Fruit fly (Drosophila melanogaster) whole organism, wandering third instar larva: Measurements from ENCODE around the gene Art2.

Experiments used
- CrebA ChIP-seq: fragments of 200-800 bp; sonication (Bioruptor generic); optimal IDR thresholded peaks from 2 replicates; lab custom pipeline; 2016; ENCODE audit warnings: missing biosample characterization, mild to moderate bottlenecking, missing genetic modification characterization, borderline replicate concordance
- Dif ChIP-seq: fragments of 200-275, 200-300 bp; sonication (Bioruptor generic); optimal IDR thresholded peaks from 2 replicates; lab custom pipeline; 2018; ENCODE audit warnings: missing biosample characterization, missing genetic modification characterization; ENCODE audit not compliant: partially characterized antibody
- GATAd ChIP-seq: sonication (Bioruptor generic); optimal IDR thresholded peaks from 2 replicates; lab custom pipeline; 2016; ENCODE audit warnings: missing biosample characterization, missing genetic modification characterization
- HLH106 ChIP-seq: fragments of 200-800 bp; optimal IDR thresholded peaks from 3 replicates; lab custom pipeline; 2019; ENCODE audit warnings: missing biosample characterization, mild to moderate bottlenecking, missing genetic modification characterization, moderate library complexity
- Hnf4 ChIP-seq: fragments of 200-800 bp; sonication (Bioruptor generic); optimal IDR thresholded peaks from 2 replicates; lab custom pipeline; 2016; ENCODE audit warnings: missing biosample characterization, mild to moderate bottlenecking, missing genetic modification characterization
- Hr78 ChIP-seq: fragments of >200 bp; optimal IDR thresholded peaks from 2 replicates; lab custom pipeline; 2017; ENCODE audit warnings: missing biosample characterization, missing genetic modification characterization
- Hr83 ChIP-seq: fragments of 200-300 bp; sonication (Bioruptor generic); optimal IDR thresholded peaks from 2 replicates; lab custom pipeline; 2016; ENCODE audit warnings: missing biosample characterization, mild to moderate bottlenecking, missing genetic modification characterization, moderate library complexity; ENCODE audit not compliant: poor library complexity, severe bottlenecking
- Jra ChIP-seq: sonication (Bioruptor generic); optimal IDR thresholded peaks from 2 replicates; lab custom pipeline; 2016; ENCODE audit warnings: missing biosample characterization, missing genetic modification characterization
- Myc ChIP-seq: fragments of >200 bp; optimal IDR thresholded peaks from 2 replicates; lab custom pipeline; 2017
- N ChIP-seq: fragments of >200 bp; optimal IDR thresholded peaks from 2 replicates; lab custom pipeline; 2018; ENCODE audit warnings: missing biosample characterization, missing external identifiers, missing genetic modification characterization
- OdsH ChIP-seq: fragments of 200-800 bp; sonication (Bioruptor generic); optimal IDR thresholded peaks from 2 replicates; lab custom pipeline; 2016; ENCODE audit warnings: missing biosample characterization, mild to moderate bottlenecking, missing genetic modification characterization
- Rel ChIP-seq, 2 experiments: fragments of 200-800 bp; sonication (Bioruptor generic) in 1 of 2; optimal IDR thresholded peaks; 2 replicates in 1 of 2; 3 replicates in 1 of 2; lab custom pipeline; 2016 to 2019; ENCODE audit warnings: mild to moderate bottlenecking in 2 of 2, missing biosample characterization in 2 of 2, missing genetic modification characterization in 2 of 2, moderate library complexity in 1 of 2
- Sp1 ChIP-seq: fragments of 200-800 bp; sonication (Bioruptor generic); optimal IDR thresholded peaks from 3 replicates; lab custom pipeline; 2019; ENCODE audit warnings: missing biosample characterization, mild to moderate bottlenecking, missing genetic modification characterization, moderate library complexity
- br ChIP-seq: fragments of 200-800 bp; sonication (Bioruptor generic); optimal IDR thresholded peaks from 2 replicates; lab custom pipeline; 2016; ENCODE audit warnings: missing biosample characterization, missing genetic modification characterization
- brk ChIP-seq: fragments of 200-800 bp; sonication (Bioruptor generic); optimal IDR thresholded peaks from 2 replicates; lab custom pipeline; 2016; ENCODE audit warnings: missing biosample characterization, mild to moderate bottlenecking, missing genetic modification characterization
- dl ChIP-seq, 2 experiments: fragments of 175-275, 200-275 bp in 1 of 2; fragments of 200-275 bp in 1 of 2; sonication (Bioruptor generic); optimal IDR thresholded peaks; lab custom pipeline; 2018; ENCODE audit warnings: mild to moderate bottlenecking in 2 of 2, missing biosample characterization in 2 of 2, missing genetic modification characterization in 2 of 2, moderate library complexity in 2 of 2; ENCODE audit not compliant: partially characterized antibody in 2 of 2, insufficient read depth in 1 of 2
- dsf ChIP-seq: sonication (Bioruptor generic); optimal IDR thresholded peaks from 2 replicates; lab custom pipeline; 2016; ENCODE audit warnings: missing biosample characterization, missing genetic modification characterization, borderline replicate concordance
- ey ChIP-seq: fragments of 200-800 bp; sonication (Bioruptor generic); optimal IDR thresholded peaks from 2 replicates; lab custom pipeline; 2016; ENCODE audit warnings: missing biosample characterization, missing genetic modification characterization
- foxo ChIP-seq, 2 experiments: fragments of 200-800 bp; sonication (Bioruptor generic); optimal IDR thresholded peaks; 2 replicates in 1 of 2; 3 replicates in 1 of 2; lab custom pipeline; 2016 to 2017; ENCODE audit warnings: missing biosample characterization in 2 of 2, missing genetic modification characterization in 2 of 2
- fru ChIP-seq: fragments of 200-800 bp; sonication (Bioruptor generic); optimal IDR thresholded peaks from 3 replicates; lab custom pipeline; 2016; ENCODE audit warnings: missing biosample characterization, mild to moderate bottlenecking, missing genetic modification characterization
- h ChIP-seq: fragments of 200-800 bp; sonication (Bioruptor generic); optimal IDR thresholded peaks from 3 replicates; lab custom pipeline; 2016; ENCODE audit warnings: missing biosample characterization, mild to moderate bottlenecking, missing genetic modification characterization
- lola ChIP-seq: fragments of >200 bp; optimal IDR thresholded peaks from 2 replicates; lab custom pipeline; 2017; ENCODE audit warnings: missing biosample characterization, missing genetic modification characterization
- pan ChIP-seq: fragments of >200 bp; optimal IDR thresholded peaks from 2 replicates; lab custom pipeline; 2017
- psq ChIP-seq: fragments of 200-800 bp; sonication (Bioruptor generic); optimal IDR thresholded peaks from 3 replicates; lab custom pipeline; 2017; ENCODE audit warnings: missing biosample characterization, mild to moderate bottlenecking, missing genetic modification characterization, moderate library complexity
- rgr ChIP-seq: fragments of 200-800 bp; sonication (Bioruptor generic); optimal IDR thresholded peaks from 3 replicates; lab custom pipeline; 2016; ENCODE audit warnings: missing biosample characterization, mild to moderate bottlenecking, missing genetic modification characterization
- sage ChIP-seq: fragments of 200-800 bp; sonication (Bioruptor generic); optimal IDR thresholded peaks from 2 replicates; lab custom pipeline; 2016; ENCODE audit warnings: missing biosample characterization, mild to moderate bottlenecking, missing genetic modification characterization
- sv ChIP-seq: fragments of 200-800 bp; sonication (Bioruptor generic); optimal IDR thresholded peaks from 3 replicates; lab custom pipeline; 2016; ENCODE audit warnings: missing biosample characterization, missing genetic modification characterization
- tai ChIP-seq: sonication (Bioruptor generic); optimal IDR thresholded peaks from 2 replicates; lab custom pipeline; 2016; ENCODE audit warnings: missing biosample characterization, missing genetic modification characterization
- woc ChIP-seq: sonication (Bioruptor generic); optimal IDR thresholded peaks from 2 replicates; lab custom pipeline; 2016; ENCODE audit warnings: missing biosample characterization, mild to moderate bottlenecking, missing genetic modification characterization

The Art2 gene

DNA sequence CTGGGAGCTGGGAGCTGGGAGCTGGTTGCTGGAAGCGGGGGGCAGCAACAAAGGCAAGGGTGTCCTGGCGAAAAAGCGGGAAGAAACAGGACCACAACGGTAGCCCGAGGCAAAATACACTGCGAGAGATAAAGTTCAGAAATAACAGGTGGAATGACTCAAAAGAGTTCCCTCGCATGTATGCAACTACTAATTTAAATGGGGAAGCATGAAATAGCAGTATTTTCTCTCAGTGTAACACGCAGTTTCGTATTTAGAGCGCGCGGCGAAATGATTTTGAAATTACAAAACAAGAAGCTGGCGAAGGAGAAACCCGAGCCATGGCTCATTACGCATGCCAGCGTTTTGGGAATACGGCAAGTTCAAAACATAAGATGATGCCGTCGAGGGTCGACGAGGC, 32.8 kb downstream of the Art2 start:
- TF ChIP-seq brk (no peak), N (no peak)

DNA sequence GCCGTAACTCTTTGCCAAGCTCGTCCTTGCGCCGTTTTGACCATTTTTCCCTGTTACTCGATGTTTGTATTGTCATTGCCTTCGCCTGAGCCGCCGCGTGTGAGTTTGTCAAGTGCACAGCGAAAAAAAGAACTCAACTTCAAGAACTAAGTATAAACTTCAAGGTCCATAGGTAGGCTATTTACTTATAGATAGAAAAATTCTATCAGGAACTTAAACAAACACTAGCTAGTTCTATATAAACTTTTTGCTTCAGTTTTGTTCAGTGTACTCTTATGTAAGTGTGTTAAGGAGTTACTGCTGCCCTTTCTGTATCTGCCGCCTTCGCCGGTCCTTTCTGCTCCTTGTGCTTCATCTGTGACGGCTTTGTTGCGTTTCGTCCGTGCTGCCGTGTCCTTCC, 34.7 kb downstream of the Art2 start:
- TF ChIP-seq Hr83 (no peak), brk (no peak), ey (GFP tag; lab: Kevin White, UChicago) (no peak), sage (GFP tag; lab: Kevin White, UChicago) (no peak), Hnf4 (GFP tag; lab: Kevin White, UChicago) (no peak), psq (GFP tag; lab: Kevin White, UChicago) (no peak), h (GFP tag; lab: Kevin White, UChicago) (no peak), tai (no peak), rgr (GFP tag; lab: Kevin White, UChicago) (no peak), fru (GFP tag; lab: Kevin White, UChicago) (no peak)
- TF ChIP-seq, all 38 proteins: peak for 0

DNA sequence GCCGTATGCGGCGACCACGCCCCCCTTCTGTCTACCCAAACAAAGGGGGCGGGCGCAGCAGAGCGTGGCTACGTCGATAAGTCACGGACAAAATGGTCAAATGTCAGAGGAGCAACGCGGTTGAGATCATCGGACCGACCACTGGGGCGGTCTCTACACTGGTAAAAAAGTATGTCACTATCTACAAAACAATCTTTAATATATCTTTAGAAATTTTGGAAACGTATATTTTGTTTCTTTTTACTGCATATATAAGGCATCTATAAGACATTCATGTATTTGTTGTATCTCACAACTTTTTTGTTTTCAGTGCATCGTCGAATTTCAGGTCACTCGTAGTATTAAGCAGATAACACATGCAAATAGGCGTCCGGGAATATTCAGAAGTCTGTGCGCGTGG, 39.6 kb downstream of the Art2 start:
- TF ChIP-seq dsf (no peak), Sp1 (no peak), Myc (lab: Kevin White, UChicago) (no peak), br (no peak), Dif (no peak), Hr83 (no peak), N (no peak), Hnf4 (GFP tag; lab: Kevin White, UChicago) (no peak), rgr (GFP tag; lab: Kevin White, UChicago) (no peak), Jra (GFP tag; lab: Kevin White, UChicago) (no peak), GATAd (GFP tag; lab: Kevin White, UChicago) (no peak), psq (GFP tag; lab: Kevin White, UChicago) (no peak), tai (no peak), OdsH (GFP tag; lab: Kevin White, UChicago) (no peak), sv (GFP tag; lab: Kevin White, UChicago) (no peak), woc (GFP tag; lab: Kevin White, UChicago) (no peak), CrebA (no peak), pan (no peak), lola (GFP tag; lab: Kevin White, UChicago) (no peak)

DNA sequence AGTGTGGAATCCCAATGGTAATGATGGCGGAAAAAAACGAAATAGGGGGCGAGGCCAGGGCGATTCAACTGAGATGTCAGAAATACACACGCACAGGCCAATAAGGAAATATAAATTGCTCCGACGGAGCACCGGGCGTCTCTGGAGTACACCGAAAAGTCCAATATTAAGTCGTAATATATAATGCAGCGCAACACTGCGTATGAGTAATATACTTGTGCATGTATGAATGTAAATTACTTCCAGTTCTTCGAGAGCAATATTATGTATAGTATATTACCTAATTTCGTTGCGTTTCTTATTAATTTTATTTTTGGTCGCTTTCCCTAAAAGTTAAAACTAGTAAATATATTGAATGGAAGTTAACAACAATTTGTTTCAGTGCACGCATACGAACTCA, 50.6 kb downstream of the Art2 start:
- TF ChIP-seq HLH106 (tag; lab: Kevin White, UChicago) (no peak), Hr78 (GFP tag; lab: Kevin White, UChicago) (no peak), foxo (GFP tag; optimal IDR thresholded peaks at IDR 0.05; lab: Kevin White, UChicago) (no peak), dl (GFP tag; optimal IDR thresholded peaks at IDR 0.05; lab: Kevin White, UChicago; ENCODE audit: insufficient read depth in 1 of 2, partially characterized antibody in 2 of 2) (no peak), Jra (GFP tag; lab: Kevin White, UChicago) (no peak), ey (GFP tag; lab: Kevin White, UChicago) (no peak), woc (GFP tag; lab: Kevin White, UChicago) (no peak), Rel (GFP tag; optimal IDR thresholded peaks at IDR 0.05; lab: Kevin White, UChicago) (no peak), Rel (tag; optimal IDR thresholded peaks at IDR 0.05; lab: Kevin White, UChicago) (no peak), rgr (GFP tag; lab: Kevin White, UChicago) (no peak), brk (no peak)
